Fruit fly (Drosophila melanogaster): Measurements from ENCODE around the gene CG11755.

DNA sequence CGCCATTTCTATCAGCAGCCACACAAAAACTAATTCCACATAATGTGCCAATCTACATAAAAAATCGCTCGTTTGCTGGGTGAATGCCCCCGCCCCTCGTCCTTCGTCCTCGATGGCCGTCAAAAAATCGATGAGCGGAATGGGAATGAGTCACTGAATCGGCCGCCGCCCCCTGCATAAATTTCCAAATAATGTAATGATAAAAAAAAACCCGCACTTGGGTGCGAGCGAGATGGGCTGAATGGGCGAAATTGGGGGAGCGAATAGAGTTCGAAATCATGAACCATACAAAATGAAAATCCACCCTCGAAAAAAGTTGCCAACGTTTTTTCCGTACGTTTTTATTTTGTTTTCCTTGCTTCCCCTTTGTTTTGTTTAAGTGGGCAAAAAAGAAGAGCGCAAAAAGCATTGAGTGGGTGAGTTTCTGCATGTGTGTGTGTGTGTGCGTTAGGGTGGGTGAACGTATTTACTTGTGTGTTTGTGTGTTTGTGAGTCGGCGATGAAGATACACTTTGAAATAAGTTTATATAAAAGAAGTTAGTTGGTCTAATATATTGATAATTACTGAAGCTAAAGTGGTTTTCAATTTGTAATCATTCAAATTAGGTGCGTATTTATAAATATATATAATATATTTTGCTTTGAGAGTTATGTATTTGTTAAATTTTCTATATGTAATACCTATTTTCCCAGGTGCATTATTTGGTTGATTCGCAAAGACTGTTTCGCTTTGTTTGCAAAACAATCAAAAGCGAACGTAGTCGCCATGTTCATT is 28.8 kb downstream of the CG11755 start:
- TF ChIP-seq CG34367 (tag; optimal IDR thresholded peaks at IDR 0.05), result peak; percentile 36
- TF ChIP-seq CG9948 (tag; optimal IDR thresholded peaks at IDR 0.05), result no peak
- TF ChIP-seq fd96Ca (GFP tag; IDR thresholded peaks at IDR 0.05), result no peak
- TF ChIP-seq Pif1B (GFP tag; optimal IDR thresholded peaks at IDR 0.05), result peak; percentile 13
- peak; percentile 38 for TF ChIP-seq CG14655 (GFP tag; optimal IDR thresholded peaks at IDR 0.05)
- no peak for TF ChIP-seq CG17806 (tag; optimal IDR thresholded peaks at IDR 0.05)
- TF ChIP-seq CG8159 (tag; optimal IDR thresholded peaks at IDR 0.05), result peak; percentile 53
- no peak for TF ChIP-seq Ets98B (GFP tag; IDR thresholded peaks at IDR 0.05)
- TF ChIP-seq CG32121 (GFP tag; IDR thresholded peaks at IDR 0.05), result no peak
- TF ChIP-seq D1 (tag; optimal IDR thresholded peaks at IDR 0.05), result no peak
- no peak for TF ChIP-seq rn (GFP tag; IDR thresholded peaks at IDR 0.05)
- TF ChIP-seq CG12605 (GFP tag; IDR thresholded peaks at IDR 0.05), result peak; percentile 57; the same call in 1 of the 2 replicates
- TF ChIP-seq EcR (GFP tag; optimal IDR thresholded peaks at IDR 0.05), result no peak
- peak; percentile 30 for TF ChIP-seq CG13204 (GFP tag; optimal IDR thresholded peaks at IDR 0.05)

Measured in whole organism, pupa.